Worm (Caenorhabditis elegans) whole organism, L4 larva: ENCODE data around the gene C45B2.6.

Experiments used
- F37D6.2 ChIP-seq: sonication (generic microtip); optimal IDR thresholded peaks from 2 replicates; lab custom pipeline; 2016; ENCODE audit warnings: mild to moderate bottlenecking, missing genetic modification characterization, missing compliant biosample characterization
- T26A8.4 ChIP-seq: fragments of 200-800 bp; sonication (Bioruptor generic); IDR thresholded peaks from 2 replicates; pipeline ENCODE4 v1.3.6; 2022; ENCODE audit warnings: missing genetic modification characterization, missing compliant biosample characterization
- Y48G9A.11 ChIP-seq: fragments of 200-800 bp; sonication (Bioruptor generic); IDR thresholded peaks from 2 replicates; pipeline ENCODE4 v1.3.6; 2022; ENCODE audit warnings: missing genetic modification reagents, missing genetic modification characterization, missing compliant biosample characterization
- ZK546.5 ChIP-seq, 2 experiments: sonication (generic microtip); optimal IDR thresholded peaks; 2 replicates each; lab custom pipeline; 2017; ENCODE audit warnings: missing biosample characterization in 2 of 2, missing genetic modification characterization in 2 of 2
- aha-1 ChIP-seq: fragments of 150-350 bp; peaks from one replicate; lab custom pipeline; 2014; ENCODE audit warnings: missing biosample characterization, missing genetic modification characterization
- arid-1 ChIP-seq: fragments of 200-800 bp; sonication (Bioruptor generic); conservative IDR thresholded peaks from 2 replicates; pipeline ENCODE4 v1.3.6; 2022; ENCODE audit warnings: missing genetic modification reagents, missing genetic modification characterization, missing compliant biosample characterization
- ceh-32 ChIP-seq: sonication (generic microtip); optimal IDR thresholded peaks from 2 replicates; lab custom pipeline; 2016; ENCODE audit warnings: mild to moderate bottlenecking, missing genetic modification characterization, missing compliant biosample characterization; ENCODE audit not compliant: poor library complexity
- ces-1 ChIP-seq: fragments of 150-350 bp; sonication (generic microtip); optimal IDR thresholded peaks from 4 replicates; lab custom pipeline; 2014; ENCODE audit warnings: missing biosample characterization, missing genetic modification reagents, missing genetic modification characterization
- ctbp-1 ChIP-seq: fragments of 200-800 bp; sonication (Bioruptor generic); IDR thresholded peaks from 2 replicates; pipeline ENCODE4 v1.3.6; 2022; ENCODE audit warnings: missing genetic modification reagents, missing genetic modification characterization, missing compliant biosample characterization
- daf-16 ChIP-seq, 3 experiments: sonication (generic microtip); optimal IDR thresholded peaks; 2 replicates each; lab custom pipeline; 2016 to 2017; ENCODE audit warnings: missing genetic modification characterization in 3 of 3, missing genetic modification reagents in 3 of 3, mild to moderate bottlenecking in 2 of 3, missing compliant biosample characterization in 2 of 3, missing biosample characterization in 1 of 3, moderate library complexity in 1 of 3
- daf-19 ChIP-seq: fragments of 200-800 bp; sonication (Bioruptor generic); conservative IDR thresholded peaks from 2 replicates; pipeline ENCODE4 v1.3.6; 2022; ENCODE audit warnings: missing genetic modification characterization, missing compliant biosample characterization
- dmd-6 ChIP-seq: fragments of 200-800 bp; sonication (Bioruptor generic); IDR thresholded peaks from 2 replicates; pipeline ENCODE4 v1.3.6; 2022; ENCODE audit warnings: missing genetic modification reagents, missing genetic modification characterization, missing compliant biosample characterization
- dpl-1 ChIP-seq: fragments of 150-350 bp; optimal IDR thresholded peaks from 2 replicates; lab custom pipeline; 2014; ENCODE audit warnings: missing biosample characterization, missing genetic modification reagents, missing genetic modification characterization
- duxl-1 ChIP-seq: sonication (generic microtip); optimal IDR thresholded peaks from 2 replicates; lab custom pipeline; 2016; ENCODE audit warnings: mild to moderate bottlenecking, missing genetic modification characterization, moderate library complexity, missing compliant biosample characterization; ENCODE audit not compliant: poor library complexity
- dve-1 ChIP-seq: sonication (generic microtip); optimal IDR thresholded peaks from 2 replicates; lab custom pipeline; 2017; ENCODE audit warnings: antibody characterized with exemption, mild to moderate bottlenecking, missing genetic modification characterization, missing compliant biosample characterization; ENCODE audit not compliant: insufficient read depth
- egl-43 ChIP-seq: fragments of 200-800 bp; sonication (Bioruptor generic); IDR thresholded peaks from 2 replicates; pipeline ENCODE4 v1.3.6; 2022; ENCODE audit warnings: missing genetic modification reagents, missing genetic modification characterization, missing compliant biosample characterization
- hif-1 ChIP-seq, 2 experiments: sonication (generic microtip); optimal IDR thresholded peaks; 2 replicates each; lab custom pipeline; 2016 to 2017; ENCODE audit warnings: missing compliant biosample characterization in 2 of 2, missing genetic modification characterization in 2 of 2, missing genetic modification reagents in 2 of 2, missing genotype in 2 of 2, mild to moderate bottlenecking in 1 of 2
- hlh-11 ChIP-seq: fragments of 200-800 bp; sonication (Bioruptor generic); optimal IDR thresholded peaks from 2 replicates; lab custom pipeline; 2018; ENCODE audit warnings: mild to moderate bottlenecking, missing genetic modification characterization, missing compliant biosample characterization
- hmg-1.1 ChIP-seq: fragments of 200-800 bp; sonication (Bioruptor generic); IDR thresholded peaks from 2 replicates; pipeline ENCODE4 v1.3.6; 2022; ENCODE audit warnings: missing genetic modification reagents, missing genetic modification characterization, missing compliant biosample characterization
- lim-7 ChIP-seq: fragments of 200-800 bp; sonication (Bioruptor generic); IDR thresholded peaks from 2 replicates; pipeline ENCODE4 v1.3.6; 2022; ENCODE audit warnings: missing genetic modification characterization, missing compliant biosample characterization
- lin-1 ChIP-seq: fragments of 200-800 bp; sonication (Bioruptor generic); IDR thresholded peaks from 2 replicates; pipeline ENCODE4 v1.3.6; 2022; ENCODE audit warnings: missing genetic modification reagents, missing genetic modification characterization, missing compliant biosample characterization
- lin-13 ChIP-seq: fragments of 150-350 bp; optimal IDR thresholded peaks from 2 replicates; lab custom pipeline; 2014; ENCODE audit warnings: missing biosample characterization, missing genetic modification reagents, missing genetic modification characterization
- lin-15B ChIP-seq: fragments of 150-350 bp; sonication (generic microtip); optimal IDR thresholded peaks from 3 replicates; lab custom pipeline; 2014; ENCODE audit warnings: missing biosample characterization, missing genetic modification characterization
- lir-3 ChIP-seq: sonication (generic microtip); optimal IDR thresholded peaks from 2 replicates; lab custom pipeline; 2016; ENCODE audit warnings: mild to moderate bottlenecking, missing genetic modification characterization, missing compliant biosample characterization
- lsy-2 ChIP-seq, 2 experiments: fragments of 150-350 bp in 1 of 2; sonication (generic microtip) in 1 of 2; optimal IDR thresholded peaks; 2 replicates each; lab custom pipeline; 2014 to 2017; ENCODE audit warnings: missing biosample characterization in 2 of 2, missing genetic modification characterization in 2 of 2
- madf-5 ChIP-seq, 2 experiments: fragments of 200-800 bp; sonication (Bioruptor generic); IDR thresholded peaks; 2 replicates each; pipeline ENCODE4 v1.3.6; 2022; ENCODE audit warnings: missing compliant biosample characterization in 2 of 2, missing genetic modification characterization in 2 of 2
- mdl-1 ChIP-seq, 2 experiments: fragments of 150-350 bp in 1 of 2; sonication (generic microtip) in 1 of 2; optimal IDR thresholded peaks; 2 replicates each; lab custom pipeline; 2014 to 2017; ENCODE audit warnings: missing biosample characterization in 2 of 2, missing genetic modification characterization in 2 of 2
- mep-1 ChIP-seq: fragments of 150-350 bp; sonication (generic microtip); optimal IDR thresholded peaks from 3 replicates; lab custom pipeline; 2014; ENCODE audit warnings: missing biosample characterization, missing genetic modification characterization
- mes-2 ChIP-seq: sonication (generic microtip); optimal IDR thresholded peaks from 2 replicates; lab custom pipeline; 2016; ENCODE audit warnings: missing genotype, mild to moderate bottlenecking, missing genetic modification characterization, missing compliant biosample characterization; ENCODE audit not compliant: poor library complexity, severe bottlenecking
- mxl-3 ChIP-seq: fragments of 200-800 bp; sonication (Bioruptor generic); optimal IDR thresholded peaks from 2 replicates; lab custom pipeline; 2018; ENCODE audit warnings: mild to moderate bottlenecking, missing genetic modification characterization, missing compliant biosample characterization
- nhr-102 ChIP-seq: sonication (generic microtip); optimal IDR thresholded peaks from 2 replicates; lab custom pipeline; 2016; ENCODE audit warnings: mild to moderate bottlenecking, missing genetic modification characterization, moderate library complexity, missing compliant biosample characterization
- nhr-28 ChIP-seq: fragments of 150-350 bp; optimal IDR thresholded peaks from 2 replicates; lab custom pipeline; 2014; ENCODE audit warnings: missing biosample characterization, missing genetic modification characterization
- nhr-41 ChIP-seq: fragments of 200-800 bp; sonication (Bioruptor generic); IDR thresholded peaks from 2 replicates; pipeline ENCODE4 v1.3.6; 2022; ENCODE audit warnings: missing genetic modification reagents, missing genetic modification characterization, missing compliant biosample characterization
- nhr-42 ChIP-seq: fragments of 200-800 bp; sonication (Bioruptor generic); IDR thresholded peaks from 2 replicates; pipeline ENCODE4 v1.3.6; 2022; ENCODE audit warnings: missing genetic modification characterization, missing compliant biosample characterization
- nhr-48 ChIP-seq: sonication (generic microtip); optimal IDR thresholded peaks from 2 replicates; lab custom pipeline; 2016; ENCODE audit warnings: mild to moderate bottlenecking, missing genetic modification characterization, missing compliant biosample characterization
- nhr-6 ChIP-seq: fragments of 150-350 bp; optimal IDR thresholded peaks from 2 replicates; lab custom pipeline; 2014; ENCODE audit warnings: missing biosample characterization, missing genetic modification characterization
- nhr-77 ChIP-seq: fragments of 150-350 bp; optimal IDR thresholded peaks from 2 replicates; lab custom pipeline; 2014; ENCODE audit warnings: missing biosample characterization, missing genetic modification characterization
- php-3 ChIP-seq: fragments of 200-800 bp; sonication (Bioruptor generic); IDR thresholded peaks from 2 replicates; pipeline ENCODE4 v1.3.6; 2022; ENCODE audit warnings: missing genetic modification reagents, missing genetic modification characterization, missing compliant biosample characterization
- rbr-2 ChIP-seq: sonication (generic microtip); optimal IDR thresholded peaks from 2 replicates; lab custom pipeline; 2016; ENCODE audit warnings: missing genotype, missing genetic modification characterization, missing compliant biosample characterization
- sdz-12 ChIP-seq: fragments of 200-800 bp; sonication (Bioruptor generic); optimal IDR thresholded peaks from 2 replicates; lab custom pipeline; 2018; ENCODE audit warnings: mild to moderate bottlenecking, missing genetic modification characterization, missing compliant biosample characterization
- tag-97 ChIP-seq: fragments of 200-800 bp; sonication (Bioruptor generic); IDR thresholded peaks from 2 replicates; pipeline ENCODE4 v1.3.6; 2022; ENCODE audit warnings: missing genetic modification characterization, missing compliant biosample characterization
- unc-130 ChIP-seq: sonication (generic microtip); optimal IDR thresholded peaks from 2 replicates; lab custom pipeline; 2016; ENCODE audit warnings: missing genetic modification reagents, missing genetic modification characterization, missing compliant biosample characterization
- unc-39 ChIP-seq: sonication (generic microtip); optimal IDR thresholded peaks from 2 replicates; lab custom pipeline; 2017; ENCODE audit warnings: missing biosample characterization, missing genetic modification characterization
- unc-62 ChIP-seq, 3 experiments: fragments of 150-350 bp in 1 of 3; sonication (generic microtip); optimal IDR thresholded peaks in 2 of 3; peaks in 1 of 3; 1 replicate in 1 of 3; 2 replicates in 2 of 3; lab custom pipeline; 2014 to 2017; ENCODE audit warnings: missing biosample characterization in 3 of 3, missing genetic modification characterization in 3 of 3, missing genetic modification reagents in 3 of 3, missing genotype in 1 of 3
- zag-1 ChIP-seq: fragments of 150-350 bp; optimal IDR thresholded peaks from 2 replicates; lab custom pipeline; 2014; ENCODE audit warnings: missing biosample characterization, missing genetic modification characterization

Gene C45B2.6

DNA sequence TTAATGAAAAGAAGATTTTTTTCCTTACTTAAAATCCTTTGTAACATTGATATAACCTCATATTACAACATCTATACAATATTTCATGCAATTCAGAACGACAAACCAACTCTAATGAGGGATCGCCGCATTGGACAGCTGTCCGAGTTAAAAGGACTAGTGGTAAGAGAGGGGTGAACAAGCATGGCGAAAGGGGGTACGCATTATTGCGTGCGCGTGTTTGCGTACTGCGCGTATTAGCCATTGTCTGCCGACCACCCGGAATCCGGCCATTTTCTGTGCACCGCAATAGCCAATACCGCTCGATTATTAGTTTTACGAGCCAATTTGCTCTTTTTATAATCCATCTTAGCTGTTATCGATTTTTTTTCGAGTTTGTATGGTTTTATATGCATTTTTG, 44.9 kb downstream of the C45B2.6 start, which contains the start of gene C15H9.4:
TSS of gene C15H9.4 (plus strand) at position 93 of the 400 bp plus-strand sequence.
- TF ChIP-seq ceh-32 (tag; lab: Kevin White, UChicago) (no peak), mxl-3 (GFP tag; lab: Kevin White, UChicago) (peak; percentile 27), ctbp-1 (GFP tag; lab: Robert Waterston, UW) (peak; percentile 56), daf-16 (GFP tag; optimal IDR thresholded peaks at IDR 0.05; lab: Kevin White, UChicago) (no peak), daf-16 (tag; optimal IDR thresholded peaks at IDR 0.05; lab: Kevin White, UChicago) (peak; percentile 34), rbr-2 (peak; percentile 8), dve-1 (tag; lab: Kevin White, UChicago) (no peak), sdz-12 (GFP tag; lab: Kevin White, UChicago) (no peak), php-3 (GFP tag; lab: Robert Waterston, UW) (0 out of 2 replicates have a peak, but pooled peaks have one; percentile 26), mep-1 (tag; lab: Kevin White, UChicago) (peak; percentile 68), T26A8.4 (GFP tag; lab: Robert Waterston, UW) (peak; percentile 21; the same call in 1 of the 2 replicates), madf-5 (GFP tag; IDR thresholded peaks at IDR 0.05; lab: Robert Waterston, UW) (no peak), nhr-42 (no peak), hlh-11 (tag; lab: Kevin White, UChicago) (peak; percentile 30), arid-1 (GFP tag; lab: Robert Waterston, UW) (peak; percentile 25; the same call in 1 of the 2 replicates), mdl-1 (tag; optimal IDR thresholded peaks at IDR 0.05; lab: Kevin White, UChicago) (peak in 1 of 2 experiments; percentile 7), aha-1 (tag; lab: Kevin White, UChicago) (peak; percentile 54), lin-13 (GFP tag; lab: Kevin White, UChicago) (peak; percentile 27), daf-19 (GFP tag; lab: Robert Waterston, UW) (no peak), dmd-6 (GFP tag; lab: Robert Waterston, UW) (no peak; the same call in 1 of the 2 replicates), egl-43 (GFP tag; lab: Robert Waterston, UW) (0 out of 2 replicates have a peak, but pooled peaks have one; percentile 17), mes-2 (tag; lab: Kevin White, UChicago) (peak; percentile 71), nhr-102 (tag; lab: Kevin White, UChicago) (peak; percentile 4), nhr-6 (tag; lab: Kevin White, UChicago) (peak; percentile 19), lin-15B (tag; lab: Kevin White, UChicago) (no peak), unc-39 (no peak), zag-1 (tag; lab: Kevin White, UChicago) (no peak), duxl-1 (tag; lab: Kevin White, UChicago) (no peak), hif-1 (tag; optimal IDR thresholded peaks at IDR 0.05; lab: Kevin White, UChicago) (peak in 1 of 2 experiments; percentile 31), unc-62 (GFP tag; optimal IDR thresholded peaks at IDR 0.05 in 1 of 2; lab: Kevin White, UChicago) (peak in 1 of 2 experiments; percentile 90), unc-62 (tag; optimal IDR thresholded peaks at IDR 0.05; lab: Kevin White, UChicago) (no peak), lsy-2 (tag; optimal IDR thresholded peaks at IDR 0.05; lab: Kevin White, UChicago) (peak in 1 of 2 experiments; percentile 65), hmg-1.1 (GFP tag; lab: Robert Waterston, UW) (peak; percentile 73), nhr-77 (no peak)

DNA sequence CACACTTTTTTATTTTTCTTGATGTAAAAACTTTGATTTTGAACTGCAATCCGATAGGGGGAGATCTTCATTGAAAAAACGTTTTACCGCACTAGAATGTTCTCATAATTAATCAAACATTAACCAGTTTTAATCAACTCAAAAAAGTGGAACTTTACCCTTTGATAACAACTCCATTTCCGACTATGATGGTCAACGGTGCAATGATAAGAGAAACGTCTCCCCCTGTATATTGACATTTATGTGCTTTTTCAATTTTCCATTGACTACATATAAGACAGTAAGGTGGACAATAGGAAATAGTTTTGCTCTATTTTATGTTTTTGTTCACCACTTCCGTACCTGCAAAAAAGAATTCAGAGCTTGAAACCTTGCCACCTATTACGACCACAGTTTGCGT, 45.7 kb downstream of the C45B2.6 start:
- TF ChIP-seq lim-7, result no peak
- no peak for TF ChIP-seq nhr-48 (tag; lab: Kevin White, UChicago)
- no peak for TF ChIP-seq ces-1 (GFP tag; lab: Kevin White, UChicago)
- peak; percentile 49 for TF ChIP-seq hlh-11 (tag; lab: Kevin White, UChicago)
- peak; percentile 90 for TF ChIP-seq nhr-28 (tag; lab: Kevin White, UChicago)
- no peak for TF ChIP-seq F37D6.2 (tag; lab: Kevin White, UChicago)
- no peak for TF ChIP-seq nhr-42
- peak; percentile 13 for TF ChIP-seq aha-1 (tag; lab: Kevin White, UChicago)
- peak; percentile 67 for TF ChIP-seq dmd-6 (GFP tag; lab: Robert Waterston, UW)
- TF ChIP-seq unc-130, result no peak
- TF ChIP-seq php-3 (GFP tag; lab: Robert Waterston, UW), result peak; percentile 51; the same call in 1 of the 2 replicates
- TF ChIP-seq lin-13 (GFP tag; lab: Kevin White, UChicago), result no peak
- TF ChIP-seq lin-1 (GFP tag; lab: Robert Waterston, UW), result 0 out of 2 replicates have a peak, but pooled peaks have one; percentile 38
- no peak for TF ChIP-seq ZK546.5 (tag; optimal IDR thresholded peaks at IDR 0.05; lab: Kevin White, UChicago)
- peak; percentile 50 for TF ChIP-seq mes-2 (tag; lab: Kevin White, UChicago)
- TF ChIP-seq nhr-77, result peak; percentile 52
- peak; percentile 19; the same call in 1 of the 2 replicates for TF ChIP-seq nhr-41 (GFP tag; lab: Robert Waterston, UW)
- TF ChIP-seq tag-97 (GFP tag; lab: Robert Waterston, UW), result no peak
- TF ChIP-seq daf-16 (GFP tag; optimal IDR thresholded peaks at IDR 0.05; lab: Kevin White, UChicago), result no peak
- peak; percentile 84 for TF ChIP-seq daf-16 (tag; optimal IDR thresholded peaks at IDR 0.05; lab: Kevin White, UChicago)
- peak; percentile 57 for TF ChIP-seq dve-1 (tag; lab: Kevin White, UChicago)
- no peak for TF ChIP-seq dpl-1
- no peak for TF ChIP-seq lir-3 (tag; lab: Kevin White, UChicago)
- no peak for TF ChIP-seq Y48G9A.11 (GFP tag; lab: Robert Waterston, UW)
- TF ChIP-seq hif-1 (tag; optimal IDR thresholded peaks at IDR 0.05; lab: Kevin White, UChicago), result no peak
